Worm (Caenorhabditis elegans) whole organism, L2 larva: ENCODE results near the gene R166.2.

Source experiments
- C34F6.9 ChIP-seq: fragments of 150-350 bp; optimal IDR thresholded peaks from 2 replicates; lab custom pipeline; 2014; ENCODE audit warnings: missing biosample characterization, missing genetic modification characterization
- F13H6.1 ChIP-seq: sonication (generic microtip); optimal IDR thresholded peaks from 2 replicates; lab custom pipeline; 2016; ENCODE audit warnings: missing genetic modification characterization, missing compliant biosample characterization
- R02D3.7 ChIP-seq: fragments of 150-350 bp; optimal IDR thresholded peaks from 2 replicates; lab custom pipeline; 2014; ENCODE audit warnings: missing biosample characterization, missing genetic modification characterization
- Y55F3AM.14 ChIP-seq: fragments of 200-800 bp; sonication (Bioruptor generic); optimal IDR thresholded peaks from 2 replicates; lab custom pipeline; 2018; ENCODE audit warnings: mild to moderate bottlenecking, missing genetic modification characterization, missing compliant biosample characterization
- ZK546.5 ChIP-seq: sonication (generic microtip); optimal IDR thresholded peaks from 2 replicates; lab custom pipeline; 2017; ENCODE audit warnings: missing biosample characterization, missing genetic modification characterization
- alr-1 ChIP-seq: fragments of 150-350 bp; optimal IDR thresholded peaks from 2 replicates; lab custom pipeline; 2014; ENCODE audit warnings: missing biosample characterization, missing genetic modification characterization
- aly-2 ChIP-seq: fragments of 150-350 bp; optimal IDR thresholded peaks from 2 replicates; lab custom pipeline; 2014; ENCODE audit warnings: missing biosample characterization, missing genetic modification characterization
- ama-1 ChIP-seq: fragments of 150-350 bp; optimal IDR thresholded peaks from 2 replicates; lab custom pipeline; 2018; ENCODE audit warnings: inconsistent platforms
- blmp-1 ChIP-seq: sonication (generic microtip); optimal IDR thresholded peaks from 2 replicates; lab custom pipeline; 2017; ENCODE audit warnings: missing genetic modification characterization, mild to moderate bottlenecking, missing compliant biosample characterization, antibody characterized with exemption, moderate library complexity; ENCODE audit not compliant: insufficient read depth
- ceh-16 ChIP-seq: fragments of 150-350 bp; optimal IDR thresholded peaks from 2 replicates; lab custom pipeline; 2014; ENCODE audit warnings: missing biosample characterization, missing genetic modification characterization
- ceh-82 ChIP-seq: fragments of 150-350 bp; optimal IDR thresholded peaks from 2 replicates; lab custom pipeline; 2014; ENCODE audit warnings: missing biosample characterization, missing genetic modification characterization
- crh-2 ChIP-seq: sonication (generic microtip); optimal IDR thresholded peaks from 2 replicates; lab custom pipeline; 2017; ENCODE audit warnings: missing biosample characterization, missing genetic modification characterization
- dmd-4 ChIP-seq: sonication (generic microtip); optimal IDR thresholded peaks from 2 replicates; lab custom pipeline; 2017; ENCODE audit warnings: missing biosample characterization, missing genetic modification characterization
- egl-27 ChIP-seq: sonication (generic microtip); optimal IDR thresholded peaks from 3 replicates; lab custom pipeline; 2017; ENCODE audit warnings: missing biosample characterization, missing genetic modification reagents, missing genetic modification characterization
- elt-1 ChIP-seq: fragments of 150-350 bp; optimal IDR thresholded peaks from 2 replicates; lab custom pipeline; 2014; ENCODE audit warnings: missing biosample characterization, missing genetic modification characterization
- elt-3 ChIP-seq: sonication (generic microtip); optimal IDR thresholded peaks from 2 replicates; lab custom pipeline; 2017; ENCODE audit warnings: missing biosample characterization, missing genetic modification characterization
- fos-1 ChIP-seq: fragments of 150-350 bp; optimal IDR thresholded peaks from 2 replicates; lab custom pipeline; 2014; ENCODE audit warnings: missing biosample characterization, missing genetic modification characterization
- gmeb-1 ChIP-seq: fragments of 150-350 bp; optimal IDR thresholded peaks from 2 replicates; lab custom pipeline; 2014; ENCODE audit warnings: missing biosample characterization, missing genetic modification characterization
- lin-11 ChIP-seq: fragments of 150-350 bp; sonication (generic microtip); optimal IDR thresholded peaks from 2 replicates; lab custom pipeline; 2014; ENCODE audit warnings: missing biosample characterization, missing genetic modification characterization, inconsistent platforms, mixed read lengths
- lin-13 ChIP-seq: fragments of 150-350 bp; optimal IDR thresholded peaks from 2 replicates; lab custom pipeline; 2014; ENCODE audit warnings: missing biosample characterization, missing genetic modification reagents, missing genetic modification characterization
- lin-39 ChIP-seq: fragments of 150-350 bp; optimal IDR thresholded peaks from 2 replicates; lab custom pipeline; 2014; ENCODE audit warnings: missing biosample characterization, missing genetic modification reagents, missing genetic modification characterization
- lsy-2 ChIP-seq, 2 experiments: fragments of 150-350 bp in 1 of 2; sonication (generic microtip) in 1 of 2; optimal IDR thresholded peaks; 2 replicates each; lab custom pipeline; 2014 to 2017; ENCODE audit warnings: missing biosample characterization in 2 of 2, missing genetic modification characterization in 2 of 2
- mab-5 ChIP-seq: fragments of 150-350 bp; optimal IDR thresholded peaks from 2 replicates; lab custom pipeline; 2014; ENCODE audit warnings: missing biosample characterization, missing genetic modification characterization
- mbf-1 ChIP-seq: sonication (generic microtip); optimal IDR thresholded peaks from 2 replicates; lab custom pipeline; 2017; ENCODE audit warnings: missing biosample characterization, missing genetic modification characterization
- mdl-1 ChIP-seq, 2 experiments: fragments of 150-350 bp in 1 of 2; sonication (generic microtip) in 1 of 2; optimal IDR thresholded peaks; 2 replicates each; lab custom pipeline; 2017; ENCODE audit warnings: missing biosample characterization in 2 of 2, missing genetic modification characterization in 2 of 2
- nhr-10 ChIP-seq: sonication (generic microtip); optimal IDR thresholded peaks from 2 replicates; lab custom pipeline; 2017; ENCODE audit warnings: missing biosample characterization, missing genetic modification characterization
- nhr-11 ChIP-seq: fragments of 150-350 bp; optimal IDR thresholded peaks from 2 replicates; lab custom pipeline; 2014; ENCODE audit warnings: missing biosample characterization, missing genetic modification characterization
- nhr-12 ChIP-seq: fragments of 150-350 bp; optimal IDR thresholded peaks from 2 replicates; lab custom pipeline; 2014; ENCODE audit warnings: missing biosample characterization, missing genetic modification characterization
- nhr-129 ChIP-seq: fragments of 150-350 bp; optimal IDR thresholded peaks from 2 replicates; lab custom pipeline; 2014; ENCODE audit warnings: missing biosample characterization, missing genetic modification characterization
- nhr-21 ChIP-seq: fragments of 150-350 bp; optimal IDR thresholded peaks from 2 replicates; lab custom pipeline; 2014; ENCODE audit warnings: missing biosample characterization, missing genetic modification characterization
- nhr-23 ChIP-seq: fragments of 150-350 bp; optimal IDR thresholded peaks from 2 replicates; lab custom pipeline; 2014; ENCODE audit warnings: missing biosample characterization, missing genetic modification reagents, missing genetic modification characterization
- nhr-237 ChIP-seq: fragments of 150-350 bp; optimal IDR thresholded peaks from 2 replicates; lab custom pipeline; 2014; ENCODE audit warnings: missing biosample characterization, missing genetic modification characterization
- nhr-25 ChIP-seq: fragments of 150-350 bp; sonication (generic microtip); optimal IDR thresholded peaks from 3 replicates; lab custom pipeline; 2014; ENCODE audit warnings: missing biosample characterization, missing genetic modification characterization
- nhr-6 ChIP-seq: fragments of 150-350 bp; optimal IDR thresholded peaks from 2 replicates; lab custom pipeline; 2014; ENCODE audit warnings: missing biosample characterization, missing genetic modification characterization
- nhr-77 ChIP-seq: fragments of 150-350 bp; optimal IDR thresholded peaks from 2 replicates; lab custom pipeline; 2014; ENCODE audit warnings: missing biosample characterization, missing genetic modification characterization
- peb-1 ChIP-seq: fragments of 150-350 bp; optimal IDR thresholded peaks from 2 replicates; lab custom pipeline; 2014; ENCODE audit warnings: missing biosample characterization, missing genetic modification characterization
- sem-4 ChIP-seq: fragments of 150-350 bp; optimal IDR thresholded peaks from 2 replicates; lab custom pipeline; 2014; ENCODE audit warnings: missing biosample characterization, missing genetic modification reagents, missing genetic modification characterization
- skn-1 ChIP-seq: sonication (generic microtip); optimal IDR thresholded peaks from 2 replicates; lab custom pipeline; 2017; ENCODE audit warnings: missing biosample characterization, missing genetic modification characterization
- sma-9 ChIP-seq, 2 experiments: fragments of 150-350 bp in 1 of 2; sonication (generic microtip) in 1 of 2; optimal IDR thresholded peaks; 2 replicates each; lab custom pipeline; 2014 to 2016; ENCODE audit warnings: missing genetic modification characterization in 2 of 2, mild to moderate bottlenecking in 1 of 2, missing biosample characterization in 1 of 2, missing compliant biosample characterization in 1 of 2, missing genetic modification reagents in 1 of 2, moderate library complexity in 1 of 2
- snpc-4 ChIP-seq: fragments of 150-350 bp; optimal IDR thresholded peaks from 2 replicates; lab custom pipeline; 2014; ENCODE audit warnings: missing biosample characterization, missing genetic modification characterization
- unc-39 ChIP-seq: fragments of 150-350 bp; optimal IDR thresholded peaks from 2 replicates; lab custom pipeline; 2014; ENCODE audit warnings: missing biosample characterization, missing genetic modification characterization
- unc-55 ChIP-seq: fragments of 150-350 bp; sonication (generic microtip); optimal IDR thresholded peaks from 3 replicates; lab custom pipeline; 2014; ENCODE audit warnings: missing biosample characterization, missing genetic modification reagents, missing genetic modification characterization
- unc-62 ChIP-seq: fragments of 150-350 bp; optimal IDR thresholded peaks from 2 replicates; lab custom pipeline; 2014; ENCODE audit warnings: missing biosample characterization, missing genetic modification reagents, missing genetic modification characterization
- zag-1 ChIP-seq: fragments of 150-350 bp; optimal IDR thresholded peaks from 2 replicates; lab custom pipeline; 2014; ENCODE audit warnings: missing biosample characterization, missing genetic modification characterization
- ztf-11 ChIP-seq: sonication (generic microtip); optimal IDR thresholded peaks from 2 replicates; lab custom pipeline; 2017; ENCODE audit warnings: missing biosample characterization, missing genetic modification characterization
- ztf-4 ChIP-seq: fragments of 150-350 bp; optimal IDR thresholded peaks from 2 replicates; lab custom pipeline; 2014; ENCODE audit warnings: missing biosample characterization, missing genetic modification characterization

Gene R166.2

DNA sequence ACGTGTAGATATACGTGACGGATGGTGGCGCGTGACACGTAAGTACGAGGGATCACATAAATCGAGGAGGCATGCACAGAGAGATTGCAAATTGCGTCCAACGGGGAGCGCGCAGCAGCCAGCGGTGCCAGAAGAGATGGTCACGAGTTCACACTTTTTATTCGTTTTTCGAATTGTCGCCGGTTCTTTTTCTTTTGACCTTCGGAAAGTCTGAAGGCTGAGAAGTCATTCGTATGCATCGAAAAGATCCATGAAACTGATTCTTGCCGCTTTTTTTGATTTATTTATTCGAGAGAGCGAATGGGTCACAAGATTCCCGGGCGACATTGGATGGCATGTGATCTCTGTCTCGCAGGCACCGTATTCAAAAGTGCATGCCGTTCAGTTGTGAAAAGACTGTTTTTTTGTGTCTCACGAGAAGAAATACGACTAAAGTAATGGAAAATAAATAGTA is 21.5 kb upstream of the R166.2 start (continued):
- peak; percentile 60 for TF ChIP-seq gmeb-1
- no peak for TF ChIP-seq ceh-16 (tag; lab: Kevin White, UChicago)

DNA sequence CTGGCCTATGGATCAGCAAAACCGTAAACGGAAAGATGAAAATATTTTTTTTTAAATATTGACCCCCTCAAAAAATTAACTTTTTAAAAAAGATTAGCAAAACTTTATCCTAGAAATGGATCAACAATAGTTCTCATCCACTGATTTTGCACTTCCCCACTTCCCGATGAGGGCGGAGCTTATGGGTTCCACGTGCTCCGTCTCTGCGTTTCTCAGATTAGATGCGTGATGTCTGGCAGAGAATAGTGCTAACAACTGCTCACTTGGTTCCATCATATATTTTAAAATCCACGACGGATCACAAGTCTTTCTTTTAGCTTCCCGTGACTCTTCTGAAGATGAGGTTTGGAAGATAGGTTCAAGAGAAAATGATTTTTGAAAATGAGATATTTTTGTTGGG is 20.9 kb upstream of the R166.2 start:
- TF ChIP-seq nhr-11 (tag; lab: Kevin White, UChicago) (no peak), aly-2 (tag; lab: Kevin White, UChicago) (no peak), egl-27 (tag; lab: Kevin White, UChicago) (no peak), dmd-4 (tag; lab: Kevin White, UChicago) (no peak), fos-1 (tag; lab: Kevin White, UChicago) (no peak), mdl-1 (tag; optimal IDR thresholded peaks at IDR 0.05; lab: Kevin White, UChicago) (peak; percentile 6 to 43), ztf-11 (tag; lab: Kevin White, UChicago) (no peak), zag-1 (tag; lab: Kevin White, UChicago) (no peak), R02D3.7 (tag; lab: Kevin White, UChicago) (no peak), C34F6.9 (tag; lab: Kevin White, UChicago) (no peak), nhr-10 (tag; lab: Kevin White, UChicago) (no peak), nhr-77 (tag; lab: Kevin White, UChicago) (no peak), Y55F3AM.14 (GFP tag; lab: Kevin White, UChicago) (no peak), nhr-23 (no peak), ceh-82 (tag; lab: Kevin White, UChicago) (no peak), unc-62 (GFP tag; lab: Kevin White, UChicago) (no peak), nhr-12 (tag; lab: Kevin White, UChicago) (no peak), elt-1 (tag; lab: Kevin White, UChicago) (no peak), sem-4 (tag; lab: Kevin White, UChicago) (no peak), ztf-4 (tag; lab: Kevin White, UChicago) (no peak), alr-1 (tag; lab: Kevin White, UChicago) (no peak), mab-5 (tag; lab: Kevin White, UChicago) (no peak), lin-11 (tag; lab: Kevin White, UChicago) (no peak), ama-1 (lab: Kevin White, UChicago) (no peak), unc-55 (no peak), nhr-6 (tag; lab: Kevin White, UChicago) (peak; percentile 20), nhr-237 (tag; lab: Kevin White, UChicago) (no peak), F13H6.1 (tag; lab: Kevin White, UChicago) (peak; percentile 45), lsy-2 (tag; optimal IDR thresholded peaks at IDR 0.05; lab: Kevin White, UChicago) (no peak), sma-9 (GFP tag; optimal IDR thresholded peaks at IDR 0.05; lab: Kevin White, UChicago) (peak; percentile 66), sma-9 (tag; optimal IDR thresholded peaks at IDR 0.05; lab: Kevin White, UChicago) (no peak), lin-13 (GFP tag; lab: Kevin White, UChicago) (no peak), nhr-129 (tag; lab: Kevin White, UChicago) (peak; percentile 58), blmp-1 (no peak), gmeb-1 (no peak), skn-1 (tag; lab: Kevin White, UChicago) (no peak), crh-2 (no peak), ZK546.5 (tag; lab: Kevin White, UChicago) (no peak), snpc-4 (tag; lab: Kevin White, UChicago) (no peak), ceh-16 (tag; lab: Kevin White, UChicago) (no peak), peb-1 (no peak), nhr-25 (tag; lab: Kevin White, UChicago) (no peak), nhr-21 (no peak)

DNA sequence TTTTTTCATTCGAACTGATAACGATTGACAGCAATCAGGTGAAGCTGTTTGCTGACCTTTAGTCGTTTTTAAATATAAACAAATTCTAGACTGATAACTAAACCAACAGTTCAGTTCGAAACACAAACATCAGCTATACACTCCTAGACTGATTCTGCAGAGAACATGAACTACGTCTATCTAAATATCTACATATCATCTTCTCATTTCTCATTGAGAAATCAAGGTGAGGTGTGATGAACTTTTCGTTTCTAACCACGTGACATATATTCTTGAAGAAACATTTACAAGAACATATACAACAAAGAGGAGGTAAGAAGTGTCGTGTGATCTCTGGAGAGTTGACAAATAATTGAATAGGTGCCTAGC is 19.7 kb upstream of the R166.2 start:
- TF ChIP-seq lin-39 (no peak), C34F6.9 (tag; lab: Kevin White, UChicago) (peak; percentile 80), ceh-16 (tag; lab: Kevin White, UChicago) (no peak), nhr-21 (peak; percentile 79), ceh-82 (tag; lab: Kevin White, UChicago) (no peak), nhr-6 (tag; lab: Kevin White, UChicago) (peak; percentile 71), crh-2 (peak; percentile 79), sma-9 (GFP tag; optimal IDR thresholded peaks at IDR 0.05; lab: Kevin White, UChicago) (peak; percentile 77), sma-9 (tag; optimal IDR thresholded peaks at IDR 0.05; lab: Kevin White, UChicago) (no peak), unc-39 (tag; lab: Kevin White, UChicago) (no peak), elt-1 (tag; lab: Kevin White, UChicago) (no peak), Y55F3AM.14 (GFP tag; lab: Kevin White, UChicago) (no peak), snpc-4 (tag; lab: Kevin White, UChicago) (peak; percentile 13), nhr-12 (tag; lab: Kevin White, UChicago) (no peak), mab-5 (tag; lab: Kevin White, UChicago) (no peak), lin-11 (tag; lab: Kevin White, UChicago) (no peak), alr-1 (tag; lab: Kevin White, UChicago) (no peak), dmd-4 (tag; lab: Kevin White, UChicago) (no peak), mdl-1 (tag; optimal IDR thresholded peaks at IDR 0.05; lab: Kevin White, UChicago) (peak in 1 of 2 experiments; percentile 50), ama-1 (lab: Kevin White, UChicago) (peak; percentile 15), blmp-1 (peak; percentile 75), zag-1 (tag; lab: Kevin White, UChicago) (no peak), nhr-77 (tag; lab: Kevin White, UChicago) (no peak), unc-62 (GFP tag; lab: Kevin White, UChicago) (no peak), nhr-129 (tag; lab: Kevin White, UChicago) (peak; percentile 85), elt-3 (tag; lab: Kevin White, UChicago) (no peak), mbf-1 (no peak), nhr-10 (tag; lab: Kevin White, UChicago) (no peak), ztf-4 (tag; lab: Kevin White, UChicago) (peak; percentile 93), nhr-237 (tag; lab: Kevin White, UChicago) (no peak), egl-27 (tag; lab: Kevin White, UChicago) (no peak), sem-4 (tag; lab: Kevin White, UChicago) (no peak), lsy-2 (tag; optimal IDR thresholded peaks at IDR 0.05; lab: Kevin White, UChicago) (peak in 1 of 2 experiments; percentile 62), nhr-11 (tag; lab: Kevin White, UChicago) (peak; percentile 41)
